Worm (Caenorhabditis elegans) whole organism, young adult: ENCODE results near the gene scl-21.

Experiments
- ama-1 ChIP-seq, 3 experiments: fragments of 150-350 bp in 1 of 3; sonication (generic microtip) in 2 of 3; optimal IDR thresholded peaks; 2 replicates each; lab custom pipeline; 2014 to 2018; ENCODE audit warnings: missing biosample characterization in 2 of 3, missing genetic modification characterization in 2 of 3, missing genetic modification reagents in 2 of 3
- bed-1 ChIP-seq: fragments of 200-800 bp; sonication (Bioruptor generic); IDR thresholded peaks from 2 replicates; pipeline ENCODE4 v1.3.6; 2022; ENCODE audit warnings: missing genetic modification reagents, missing genetic modification characterization, missing compliant biosample characterization
- chd-7 ChIP-seq: sonication (generic microtip); optimal IDR thresholded peaks from 2 replicates; lab custom pipeline; 2016; ENCODE audit warnings: mild to moderate bottlenecking, missing genetic modification characterization, moderate library complexity, missing compliant biosample characterization
- dpl-1 ChIP-seq: fragments of 150-350 bp; optimal IDR thresholded peaks from 2 replicates; lab custom pipeline; 2014; ENCODE audit warnings: missing biosample characterization, missing genetic modification reagents, missing genetic modification characterization
- nhr-120 ChIP-seq: fragments of 200-800 bp; sonication (Bioruptor generic); IDR thresholded peaks from 2 replicates; pipeline ENCODE4 v1.3.6; 2022; ENCODE audit warnings: missing genetic modification characterization, missing compliant biosample characterization
- nhr-80 ChIP-seq: sonication (generic microtip); optimal IDR thresholded peaks from 2 replicates; lab custom pipeline; 2016; ENCODE audit warnings: missing genetic modification characterization, missing compliant biosample characterization

- TF ChIP-seq nhr-80 (peak; percentile 41), ama-1 (optimal IDR thresholded peaks at IDR 0.05; lab: Kevin White, UChicago) (peak; percentile 89), ama-1 (GFP tag; optimal IDR thresholded peaks at IDR 0.05; lab: Kevin White, UChicago) (no peak), nhr-120 (GFP tag; lab: Robert Waterston, UW) (no peak), bed-1 (GFP tag; lab: Robert Waterston, UW) (no peak), chd-7 (tag; lab: Kevin White, UChicago) (peak; percentile 93), dpl-1 (GFP tag; lab: Kevin White, UChicago) (no peak)
Observed at ce11 chrV:19522551-19523137, 27.2 kb upstream of the scl-21 start.
